Fruit fly (Drosophila melanogaster) whole organism, embryonic: ENCODE measurements around the gene Nup98-96.

Experiments used
- Awh ChIP-seq: fragments of 200-800 bp; sonication (Bioruptor generic); IDR thresholded peaks from 2 replicates; pipeline ENCODE4, ENCODE4 v1.3.6; 2022; ENCODE audit warnings: missing biosample characterization, missing genetic modification characterization
- B-H2 ChIP-seq: fragments of 200-800 bp; sonication (Bioruptor generic); optimal IDR thresholded peaks from 2 replicates; lab custom pipeline; 2018; ENCODE audit warnings: missing biosample characterization, mild to moderate bottlenecking, missing genetic modification characterization
- CG10654 ChIP-seq: fragments of 200-800 bp; sonication (Bioruptor generic); optimal IDR thresholded peaks from 2 replicates; lab custom pipeline; 2016; ENCODE audit warnings: missing biosample characterization, missing genetic modification characterization
- CG10959 ChIP-seq: fragments of 200-800 bp; sonication (Bioruptor generic); IDR thresholded peaks from 2 replicates; pipeline ENCODE4 v1.3.6; 2022; ENCODE audit warnings: missing biosample characterization, missing genetic modification characterization
- CG11696 ChIP-seq: fragments of 200-800 bp; sonication (Bioruptor generic); IDR thresholded peaks from 2 replicates; pipeline ENCODE4 v1.3.6; 2022; ENCODE audit warnings: missing biosample characterization, missing genetic modification characterization
- CG14441 ChIP-seq: fragments of 200-800 bp; sonication (Bioruptor generic); IDR thresholded peaks from 2 replicates; pipeline ENCODE4 v1.3.6; 2022; ENCODE audit warnings: missing biosample characterization, missing genetic modification characterization
- CG14860 ChIP-seq: fragments of 200-800 bp; sonication (Bioruptor generic); IDR thresholded peaks from 3 replicates; pipeline ENCODE4 v1.3.6; 2022; ENCODE audit warnings: missing biosample characterization, missing genetic modification characterization; ENCODE audit not compliant: partially characterized antibody
- CG1602 ChIP-seq: fragments of 200-800 bp; sonication (Bioruptor generic); optimal IDR thresholded peaks from 3 replicates; lab custom pipeline; 2016; ENCODE audit warnings: missing biosample characterization, missing genetic modification characterization
- CG1603 ChIP-seq: fragments of 200-800 bp; sonication (Bioruptor generic); optimal IDR thresholded peaks from 2 replicates; lab custom pipeline; 2019; ENCODE audit warnings: missing biosample characterization, mild to moderate bottlenecking, missing genetic modification characterization, moderate library complexity
- CG17361 ChIP-seq: fragments of 200-800 bp; sonication (Bioruptor generic); IDR thresholded peaks from 3 replicates; pipeline ENCODE4 v1.3.6; 2022; ENCODE audit warnings: missing biosample characterization, missing genetic modification characterization
- CG2712 ChIP-seq: fragments of 200-800 bp; optimal IDR thresholded peaks from 3 replicates; lab custom pipeline; 2019; ENCODE audit warnings: missing biosample characterization, mild to moderate bottlenecking, missing genetic modification characterization, moderate library complexity
- CG34224 ChIP-seq: fragments of 200-800 bp; sonication (Bioruptor generic); IDR thresholded peaks from 3 replicates; pipeline ENCODE4 v1.3.6; 2022; ENCODE audit warnings: missing biosample characterization, missing genetic modification characterization; ENCODE audit not compliant: partially characterized antibody
- CG3838 ChIP-seq: fragments of 200-800 bp; sonication (Bioruptor generic); optimal IDR thresholded peaks from 3 replicates; lab custom pipeline; 2016; ENCODE audit warnings: missing biosample characterization, missing genetic modification characterization
- CG3995 ChIP-seq: fragments of 200-800 bp; sonication (Bioruptor generic); optimal IDR thresholded peaks from 3 replicates; lab custom pipeline; 2016; ENCODE audit warnings: missing biosample characterization, missing genetic modification characterization
- CG4282 ChIP-seq: fragments of 200-800 bp; sonication (Bioruptor generic); optimal IDR thresholded peaks from 2 replicates; lab custom pipeline; 2016; ENCODE audit warnings: missing biosample characterization, missing genetic modification characterization
- CG6254 ChIP-seq: fragments of 200-800 bp; sonication (Bioruptor generic); optimal IDR thresholded peaks from 3 replicates; lab custom pipeline; 2017; ENCODE audit warnings: mild to moderate bottlenecking, missing biosample characterization, missing genetic modification reagents, missing genetic modification characterization
- CG6272 ChIP-seq: fragments of 200-800 bp; sonication (Bioruptor generic); IDR thresholded peaks from 2 replicates; pipeline ENCODE4 v1.3.6; 2022; ENCODE audit warnings: missing biosample characterization, missing genetic modification characterization
- CG6791 ChIP-seq: fragments of 200-800 bp; sonication (Bioruptor generic); IDR thresholded peaks from 3 replicates; pipeline ENCODE4 v1.3.6; 2022; ENCODE audit warnings: missing biosample characterization, missing genetic modification characterization; ENCODE audit not compliant: partially characterized antibody
- CG9215 ChIP-seq: fragments of 200-800 bp; sonication (Bioruptor generic); IDR thresholded peaks from 2 replicates; pipeline ENCODE4 v1.3.6; 2022; ENCODE audit warnings: missing biosample characterization, missing genetic modification characterization
- CG9609 ChIP-seq: fragments of 200-800 bp; sonication (Bioruptor generic); optimal IDR thresholded peaks from 3 replicates; lab custom pipeline; 2016; ENCODE audit warnings: missing biosample characterization, missing genetic modification characterization
- CG9797 ChIP-seq: fragments of 200-800 bp; sonication (Bioruptor generic); optimal IDR thresholded peaks from 3 replicates; lab custom pipeline; 2018; ENCODE audit warnings: missing biosample characterization, mild to moderate bottlenecking, missing genetic modification characterization
- Camta ChIP-seq: fragments of 200-800 bp; sonication (Bioruptor generic); optimal IDR thresholded peaks from 2 replicates; lab custom pipeline; 2016; ENCODE audit warnings: missing biosample characterization, missing genetic modification characterization
- CoRest ChIP-seq: fragments of 200-800 bp; sonication (Bioruptor generic); optimal IDR thresholded peaks from 3 replicates; lab custom pipeline; 2018; ENCODE audit warnings: missing biosample characterization, mild to moderate bottlenecking, missing genetic modification characterization, moderate library complexity
- ERR ChIP-seq: fragments of 200-800 bp; sonication (Bioruptor generic); optimal IDR thresholded peaks from 2 replicates; lab custom pipeline; 2016; ENCODE audit warnings: missing biosample characterization, missing genetic modification characterization
- Elba2 ChIP-seq: fragments of 200-800 bp; sonication (Bioruptor generic); optimal IDR thresholded peaks from 3 replicates; lab custom pipeline; 2016; ENCODE audit warnings: missing biosample characterization, missing genetic modification characterization
- Fer1 ChIP-seq: fragments of 200-800 bp; sonication (Bioruptor generic); optimal IDR thresholded peaks from 2 replicates; lab custom pipeline; 2017; ENCODE audit warnings: missing biosample characterization, mild to moderate bottlenecking, missing genetic modification characterization
- Fer3 ChIP-seq: fragments of 200-800 bp; sonication (Bioruptor generic); optimal IDR thresholded peaks from 2 replicates; lab custom pipeline; 2018; ENCODE audit warnings: missing biosample characterization, mild to moderate bottlenecking, missing genetic modification characterization, moderate library complexity
- H2.0 ChIP-seq: fragments of 200-800 bp; sonication (Bioruptor generic); IDR thresholded peaks from 2 replicates; pipeline ENCODE4 v1.3.6; 2022; ENCODE audit warnings: missing biosample characterization, missing genetic modification characterization
- Lpt ChIP-seq: fragments of >200 bp; optimal IDR thresholded peaks from 2 replicates; lab custom pipeline; 2018; ENCODE audit warnings: missing biosample characterization, missing genetic modification characterization
- Max ChIP-seq: fragments of 200-800 bp; sonication (Bioruptor generic); optimal IDR thresholded peaks from 2 replicates; lab custom pipeline; 2016; ENCODE audit warnings: missing biosample characterization, mild to moderate bottlenecking, missing genetic modification characterization
- Mrtf ChIP-seq: fragments of 200-800 bp; sonication (Bioruptor generic); IDR thresholded peaks from 3 replicates; pipeline ENCODE4 v1.3.6; 2022; ENCODE audit warnings: missing biosample characterization, missing genetic modification characterization
- Myb ChIP-seq: fragments of 200-800 bp; sonication (Bioruptor generic); optimal IDR thresholded peaks from 2 replicates; lab custom pipeline; 2016; ENCODE audit warnings: missing biosample characterization, missing genetic modification characterization
- Sry-δ ChIP-seq: fragments of 200-800 bp; sonication (Bioruptor generic); optimal IDR thresholded peaks from 2 replicates; lab custom pipeline; 2016; ENCODE audit warnings: missing biosample characterization, missing genetic modification characterization
- al ChIP-seq: fragments of 200-800 bp; sonication (Bioruptor generic); IDR thresholded peaks from 2 replicates; pipeline ENCODE4 v1.3.6; 2022; ENCODE audit warnings: missing biosample characterization, missing genetic modification characterization
- ash1 ChIP-seq: fragments of 200-800 bp; sonication (Bioruptor generic); optimal IDR thresholded peaks from 2 replicates; lab custom pipeline; 2018; ENCODE audit warnings: missing biosample characterization, mild to moderate bottlenecking, missing genetic modification characterization
- bbx ChIP-seq: fragments of 200-800 bp; sonication (Bioruptor generic); IDR thresholded peaks from 2 replicates; pipeline ENCODE4 v1.3.6; 2022; ENCODE audit warnings: missing biosample characterization, missing genetic modification characterization; ENCODE audit not compliant: partially characterized antibody
- dpn ChIP-seq, 2 experiments: fragments of 200-800 bp; sonication (Bioruptor generic); optimal IDR thresholded peaks; 3 replicates each; lab custom pipeline; 2016; ENCODE audit warnings: missing biosample characterization in 2 of 2, missing genetic modification characterization in 2 of 2
- fd3F ChIP-seq: fragments of 200-800 bp; sonication (Bioruptor generic); optimal IDR thresholded peaks from 2 replicates; lab custom pipeline; 2018; ENCODE audit warnings: missing biosample characterization, mild to moderate bottlenecking, missing genetic modification characterization, moderate library complexity
- h ChIP-seq: fragments of >200 bp; optimal IDR thresholded peaks from 2 replicates; lab custom pipeline; 2017
- inv ChIP-seq: fragments of 200-800 bp; sonication (Bioruptor generic); IDR thresholded peaks from 2 replicates; pipeline ENCODE4 v1.3.6; 2022; ENCODE audit warnings: missing biosample characterization, missing genetic modification characterization; ENCODE audit not compliant: partially characterized antibody
- jigr1 ChIP-seq: fragments of 200-800 bp; sonication (Bioruptor generic); IDR thresholded peaks from 3 replicates; pipeline ENCODE4 v1.3.6; 2022; ENCODE audit warnings: missing biosample characterization, missing genetic modification characterization
- lola ChIP-seq, 3 experiments: fragments of >200 bp in 2 of 3; fragments of 200-800 bp in 1 of 3; sonication (Bioruptor generic) in 1 of 3; optimal IDR thresholded peaks; 2 replicates each; lab custom pipeline; 2017 to 2019; ENCODE audit warnings: missing biosample characterization in 3 of 3, missing genetic modification characterization in 3 of 3, mild to moderate bottlenecking in 1 of 3, moderate library complexity in 1 of 3
- onecut ChIP-seq: fragments of 200-800 bp; sonication (Bioruptor generic); IDR thresholded peaks from 2 replicates; pipeline ENCODE4 v1.3.6; 2022; ENCODE audit warnings: missing biosample characterization, missing genetic modification characterization
- pfk ChIP-seq: fragments of 200-800 bp; sonication (Bioruptor generic); optimal IDR thresholded peaks from 2 replicates; lab custom pipeline; 2018; ENCODE audit warnings: missing biosample characterization, mild to moderate bottlenecking, missing genetic modification characterization, moderate library complexity
- pnt ChIP-seq: fragments of 200-800 bp; sonication (Bioruptor generic); optimal IDR thresholded peaks from 3 replicates; lab custom pipeline; 2016; ENCODE audit warnings: missing biosample characterization, missing genetic modification characterization
- sd ChIP-seq: fragments of 200-800 bp; sonication (Bioruptor generic); optimal IDR thresholded peaks from 3 replicates; lab custom pipeline; 2018; ENCODE audit warnings: missing biosample characterization, mild to moderate bottlenecking, missing genetic modification characterization, moderate library complexity
- sens-2 ChIP-seq: fragments of 200-800 bp; sonication (Bioruptor generic); IDR thresholded peaks from 2 replicates; pipeline ENCODE4 v1.3.6; 2022; ENCODE audit warnings: missing biosample characterization, missing genetic modification characterization
- tap ChIP-seq: fragments of 200-800 bp; optimal IDR thresholded peaks from 3 replicates; lab custom pipeline; 2019; ENCODE audit warnings: missing biosample characterization, mild to moderate bottlenecking, missing genetic modification characterization, moderate library complexity
- trh ChIP-seq: fragments of 200-800 bp; sonication (Bioruptor generic); optimal IDR thresholded peaks from 2 replicates; lab custom pipeline; 2016; ENCODE audit warnings: missing biosample characterization, missing genetic modification characterization
- vnd ChIP-seq: fragments of 200-800 bp; sonication (Bioruptor generic); IDR thresholded peaks from 3 replicates; pipeline ENCODE4 v1.3.6; 2022; ENCODE audit warnings: missing biosample characterization, missing genetic modification characterization; ENCODE audit not compliant: partially characterized antibody
- zen2 ChIP-seq: fragments of 200-800 bp; sonication (Bioruptor generic); IDR thresholded peaks from 3 replicates; pipeline ENCODE4 v1.3.6; 2022; ENCODE audit warnings: missing biosample characterization, missing genetic modification characterization; ENCODE audit not compliant: partially characterized antibody

Nup98-96 gene

DNA sequence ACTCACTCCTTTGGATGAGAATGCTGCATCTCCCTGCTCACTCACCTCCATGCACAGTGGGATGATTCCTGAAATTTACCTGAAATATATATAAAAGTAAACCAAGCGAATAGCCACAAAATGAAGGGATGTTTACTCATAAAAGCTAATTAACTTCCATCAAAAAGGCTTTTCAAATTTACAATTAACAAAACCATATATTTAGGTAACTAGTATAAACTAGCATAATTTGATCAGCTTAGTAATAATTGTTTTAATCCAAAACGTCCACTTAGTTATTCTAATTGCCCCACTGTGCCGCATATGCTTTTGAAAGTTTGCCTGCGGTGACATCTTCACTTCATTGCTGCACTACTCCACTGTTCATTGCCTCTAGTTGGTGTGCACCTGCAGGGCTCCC is 2.5 kb upstream of the Nup98-96 start (continued):
- peak; percentile 49 for TF ChIP-seq trh (GFP tag; lab: Kevin White, UChicago)
- peak; percentile 61 for TF ChIP-seq pnt (GFP tag; lab: Kevin White, UChicago)
- peak; percentile 49 for TF ChIP-seq onecut (GFP tag; lab: Robert Waterston, UW)
- no peak for TF ChIP-seq CG6791 (GFP tag; lab: Robert Waterston, UW)
- no peak for TF ChIP-seq pfk (GFP tag; lab: Kevin White, UChicago)
- peak; percentile 53 for TF ChIP-seq Max (GFP tag; lab: Kevin White, UChicago)
- no peak for TF ChIP-seq h
- TF ChIP-seq bbx, result no peak
- peak; percentile 56 for TF ChIP-seq CG10654 (GFP tag; lab: Kevin White, UChicago)
- TF ChIP-seq CG6254 (GFP tag; lab: Kevin White, UChicago), result peak; percentile 88
- peak; percentile 82 for TF ChIP-seq CoRest (tag; lab: Kevin White, UChicago)
- TF ChIP-seq CG9797 (GFP tag; lab: Kevin White, UChicago), result no peak
- peak; percentile 23 for TF ChIP-seq ERR
- peak; percentile 59 for TF ChIP-seq Camta (GFP tag; lab: Kevin White, UChicago)
- TF ChIP-seq CG17361 (GFP tag; lab: Robert Waterston, UW), result peak; percentile 92
- TF ChIP-seq jigr1 (GFP tag; lab: Robert Waterston, UW), result no peak
- TF ChIP-seq CG14441 (GFP tag; lab: Robert Waterston, UW), result peak; percentile 58
- peak; percentile 53 to 63 for TF ChIP-seq dpn (GFP tag; optimal IDR thresholded peaks at IDR 0.05; lab: Kevin White, UChicago)
- TF ChIP-seq Elba2 (GFP tag; lab: Kevin White, UChicago), result no peak
- no peak for TF ChIP-seq Lpt (GFP tag; lab: Kevin White, UChicago)
- TF ChIP-seq CG3995 (GFP tag; lab: Kevin White, UChicago), result no peak
- peak; percentile 53; the same call in 1 of the 2 replicates for TF ChIP-seq CG10959
- TF ChIP-seq CG3838, result peak; percentile 35
- peak in 1 of 3 experiments; percentile 91 for TF ChIP-seq lola (GFP tag; optimal IDR thresholded peaks at IDR 0.05; lab: Kevin White, UChicago)
- peak; percentile 25 for TF ChIP-seq CG4282
- 0 out of 2 replicates have a peak, but pooled peaks have one; percentile 33 for TF ChIP-seq CG6272
- TF ChIP-seq Myb, result peak; percentile 9
- TF ChIP-seq H2.0 (GFP tag; lab: Robert Waterston, UW), result peak; percentile 57
- TF ChIP-seq zen2 (GFP tag; lab: Robert Waterston, UW), result no peak
- peak; percentile 9 for TF ChIP-seq Fer1 (GFP tag; lab: Kevin White, UChicago)
- TF ChIP-seq CG1603 (tag; lab: Kevin White, UChicago), result peak; percentile 61
- no peak for TF ChIP-seq B-H2 (GFP tag; lab: Kevin White, UChicago)
- TF ChIP-seq CG34224 (GFP tag; lab: Robert Waterston, UW), result no peak
- peak; percentile 29 for TF ChIP-seq Sry-δ (GFP tag; lab: Kevin White, UChicago)
- TF ChIP-seq sens-2 (GFP tag; lab: Robert Waterston, UW), result 0 out of 2 replicates have a peak, but pooled peaks have one; percentile 23
- TF ChIP-seq Fer3, result peak; percentile 54
- TF ChIP-seq al, result no peak
- 0 out of 2 replicates have a peak, but pooled peaks have one; percentile 37 for TF ChIP-seq CG9215
- TF ChIP-seq ash1 (GFP tag; lab: Kevin White, UChicago), result no peak
- TF ChIP-seq Awh (GFP tag; lab: Robert Waterston, UW), result peak; percentile 34; the same call in 1 of the 2 replicates
- peak; percentile 72 for TF ChIP-seq CG1602 (GFP tag; lab: Kevin White, UChicago)
- no peak for TF ChIP-seq Mrtf (GFP tag; lab: Robert Waterston, UW)
- peak; percentile 45 for TF ChIP-seq tap (tag; lab: Kevin White, UChicago)
- TF ChIP-seq CG9609 (GFP tag; lab: Kevin White, UChicago), result peak; percentile 36
- no peak for TF ChIP-seq CG14860 (GFP tag; lab: Robert Waterston, UW)
- TF ChIP-seq inv (GFP tag; lab: Robert Waterston, UW), result no peak
- TF ChIP-seq CG2712 (tag; lab: Kevin White, UChicago), result peak; percentile 91
- TF ChIP-seq CG11696 (GFP tag; lab: Robert Waterston, UW), result no peak
- peak; percentile 32 for TF ChIP-seq fd3F (GFP tag; lab: Kevin White, UChicago)
- TF ChIP-seq sd (tag; lab: Kevin White, UChicago), result no peak
- TF ChIP-seq vnd (GFP tag; lab: Robert Waterston, UW), result no peak
